Worm (Caenorhabditis elegans) whole organism, young adult: ENCODE results near the gene algn-5.
A peak's percentile ranks its signal among the peaks of the same experiment; 100 is the strongest.

ENCODE experiments used
- F57A8.1 ChIP-seq: fragments of 200-800 bp; sonication (Bioruptor generic); optimal IDR thresholded peaks from 2 replicates; lab custom pipeline; 2018; ENCODE audit warnings: mild to moderate bottlenecking, missing genetic modification characterization, moderate library complexity, missing compliant biosample characterization
- Y53F4B.3 ChIP-seq: fragments of 200-800 bp; sonication (Bioruptor generic); IDR thresholded peaks from 2 replicates; pipeline ENCODE4 v1.3.6; 2022; ENCODE audit warnings: missing genetic modification reagents, missing genetic modification characterization, missing compliant biosample characterization
- ama-1 ChIP-seq, 3 experiments: fragments of 150-350 bp in 1 of 3; sonication (generic microtip) in 2 of 3; optimal IDR thresholded peaks; 2 replicates each; lab custom pipeline; 2014 to 2018; ENCODE audit warnings: missing biosample characterization in 2 of 3, missing genetic modification characterization in 2 of 3, missing genetic modification reagents in 2 of 3
- athp-1 ChIP-seq: sonication (generic microtip); optimal IDR thresholded peaks from 2 replicates; lab custom pipeline; 2017; ENCODE audit warnings: mild to moderate bottlenecking, missing genetic modification characterization, missing compliant biosample characterization
- ccch-3 ChIP-seq: fragments of 200-800 bp; sonication (Bioruptor generic); optimal IDR thresholded peaks from 2 replicates; lab custom pipeline; 2018; ENCODE audit warnings: mild to moderate bottlenecking, missing genetic modification characterization, missing compliant biosample characterization
- ceh-58 ChIP-seq: fragments of 200-800 bp; sonication (Bioruptor generic); IDR thresholded peaks from 2 replicates; pipeline ENCODE4 v1.3.6; 2022; ENCODE audit warnings: missing genetic modification characterization, missing compliant biosample characterization
- dpl-1 ChIP-seq: fragments of 150-350 bp; optimal IDR thresholded peaks from 2 replicates; lab custom pipeline; 2014; ENCODE audit warnings: missing biosample characterization, missing genetic modification reagents, missing genetic modification characterization
- ets-4 ChIP-seq: fragments of 200-800 bp; sonication (Bioruptor generic); optimal IDR thresholded peaks from 2 replicates; lab custom pipeline; 2018; ENCODE audit warnings: mild to moderate bottlenecking, missing genetic modification characterization, missing compliant biosample characterization
- lin-35 ChIP-seq, 3 experiments: fragments of 150-350 bp in 2 of 3; sonication (generic microtip) in 1 of 3; optimal IDR thresholded peaks; 2 replicates each; lab custom pipeline; 2014 to 2018; ENCODE audit warnings: missing biosample characterization in 3 of 3, missing genetic modification characterization in 3 of 3, missing genetic modification reagents in 3 of 3
- lin-54 ChIP-seq: fragments of 200-800 bp; sonication (Bioruptor generic); optimal IDR thresholded peaks from 2 replicates; lab custom pipeline; 2018; ENCODE audit warnings: mild to moderate bottlenecking, missing genetic modification characterization, missing compliant biosample characterization
- nhr-179 ChIP-seq: sonication (generic microtip); optimal IDR thresholded peaks from 2 replicates; lab custom pipeline; 2016; ENCODE audit warnings: mild to moderate bottlenecking, missing genetic modification characterization, missing compliant biosample characterization
- pha-4 ChIP-seq: fragments of 150-350 bp; sonication (generic microtip); optimal IDR thresholded peaks from 2 replicates; lab custom pipeline; 2014; ENCODE audit warnings: missing biosample characterization, missing genetic modification reagents, missing genetic modification characterization
- snpc-4 ChIP-seq, 5 experiments: fragments of 150-350 bp in 1 of 5; sonication (generic microtip) in 4 of 5; optimal IDR thresholded peaks; 2 replicates each; lab custom pipeline; 2014 to 2018; ENCODE audit warnings: missing genetic modification characterization in 5 of 5, missing biosample characterization in 3 of 5, antibody characterized with exemption in 2 of 5, mild to moderate bottlenecking in 2 of 5, missing compliant biosample characterization in 2 of 5, missing genotype in 2 of 5, moderate library complexity in 2 of 5, missing genetic modification reagents in 1 of 5

DNA sequence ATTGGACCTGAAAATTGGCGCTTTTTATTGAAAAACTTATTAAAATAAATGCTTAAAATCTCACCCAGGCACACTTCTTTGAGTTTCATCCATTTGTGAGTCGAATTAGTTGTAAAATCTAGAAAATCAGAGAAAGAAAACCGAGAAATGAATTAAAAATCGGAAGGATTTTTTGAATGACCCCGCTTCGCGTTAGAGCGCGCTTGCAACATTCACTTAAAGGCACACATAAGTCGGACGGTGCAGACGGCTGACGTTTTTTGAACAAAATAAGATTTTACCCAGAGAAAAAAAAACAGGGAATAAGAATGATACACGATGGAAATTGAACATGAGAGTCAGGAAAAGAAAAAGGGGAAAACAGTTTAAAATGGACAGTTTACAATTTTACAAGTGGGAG is 25.7 kb upstream of the algn-5 start:
- TF ChIP-seq ceh-58 (GFP tag; lab: Robert Waterston, UW) (no peak), ets-4 (no peak), nhr-179 (tag; lab: Kevin White, UChicago) (no peak), lin-54 (GFP tag; lab: Kevin White, UChicago) (no peak), pha-4 (tag; lab: Kevin White, UChicago) (no peak), ama-1 (optimal IDR thresholded peaks at IDR 0.05; lab: Kevin White, UChicago) (no peak), ama-1 (GFP tag; optimal IDR thresholded peaks at IDR 0.05; lab: Kevin White, UChicago) (no peak), Y53F4B.3 (GFP tag; lab: Robert Waterston, UW) (no peak), dpl-1 (GFP tag; lab: Kevin White, UChicago) (peak; percentile 2), ccch-3 (no peak), snpc-4 (GFP tag; optimal IDR thresholded peaks at IDR 0.05; lab: Kevin White, UChicago) (peak; percentile 13), snpc-4 (tag; optimal IDR thresholded peaks at IDR 0.05; lab: Kevin White, UChicago) (no peak), lin-35 (GFP tag; optimal IDR thresholded peaks at IDR 0.05; lab: Kevin White, UChicago) (no peak), F57A8.1 (no peak), athp-1 (no peak)
